Fruit fly (Drosophila melanogaster): ENCODE data around the gene Lgr4.
A peak's percentile ranks its signal among the peaks of the same experiment; 100 is the strongest.

The Lgr4 gene

dm6 chrX:13233811-13234737 is 45.1 kb upstream of the Lgr4 start (continued):
- TF ChIP-seq chinmo (GFP tag; IDR thresholded peaks at IDR 0.05; ENCODE audit: partially characterized antibody) (no peak), CG7786 (GFP tag; optimal IDR thresholded peaks at IDR 0.05) (peak; percentile 74), CG43689 (GFP tag; IDR thresholded peaks at IDR 0.05) (peak; percentile 57; the same call in 1 of the 2 replicates), CG32772 (GFP tag; IDR thresholded peaks at IDR 0.05) (peak; percentile 81), CG7745 (tag; optimal IDR thresholded peaks at IDR 0.05) (peak; percentile 44), CG6791 (GFP tag; IDR thresholded peaks at IDR 0.05; ENCODE audit: partially characterized antibody) (no peak), Max (GFP tag; optimal IDR thresholded peaks at IDR 0.05) (peak; percentile 75), CG13287 (GFP tag; IDR thresholded peaks at IDR 0.05; ENCODE audit: partially characterized antibody) (no peak), vvl (GFP tag; IDR thresholded peaks at IDR 0.05) (peak; percentile 95), Stat92E (GFP tag; optimal IDR thresholded peaks at IDR 0.05) (peak in 1 of 3 experiments; percentile 69), Tbp (GFP tag; optimal IDR thresholded peaks at IDR 0.05) (no peak), CG3163 (GFP tag; optimal IDR thresholded peaks at IDR 0.05) (peak; percentile 55), HmgD (GFP tag; optimal IDR thresholded peaks at IDR 0.05) (no peak), jing (GFP tag; optimal IDR thresholded peaks at IDR 0.05) (peak; percentile 66), CG9932 (GFP tag; IDR thresholded peaks at IDR 0.05) (peak; percentile 61), CG10321 (GFP tag; IDR thresholded peaks at IDR 0.05) (0 out of 2 replicates have a peak, but pooled peaks have one; percentile 22), ase (GFP tag; IDR thresholded peaks at IDR 0.05) (peak; percentile 68), CG17802 (tag; optimal IDR thresholded peaks at IDR 0.05) (peak; percentile 52), CG17328 (GFP tag; IDR thresholded peaks at IDR 0.05) (peak; percentile 90), ranshi (GFP tag; IDR thresholded peaks at IDR 0.05) (peak; percentile 78), Nf-YA (GFP tag; IDR thresholded peaks at IDR 0.05) (peak; percentile 47; the same call in 1 of the 2 replicates), ftz-f1 (GFP tag; optimal IDR thresholded peaks at IDR 0.05) (no peak), Vsx1 (GFP tag; optimal IDR thresholded peaks at IDR 0.05) (peak; percentile 35), Mrtf (GFP tag; IDR thresholded peaks at IDR 0.05) (peak; percentile 70), sc (optimal IDR thresholded peaks at IDR 0.05) (no peak), sc (GFP tag; optimal IDR thresholded peaks at IDR 0.05) (peak; percentile 77), CG11560 (tag; IDR thresholded peaks at IDR 0.05) (peak; percentile 58; the same call in 1 of the 3 replicates), abd-A (tag; optimal IDR thresholded peaks at IDR 0.05) (peak; percentile 17), CG10366 (GFP tag; IDR thresholded peaks at IDR 0.05) (peak; percentile 76), CG5245 (GFP tag; optimal IDR thresholded peaks at IDR 0.05) (peak; percentile 79), tup (GFP tag; optimal IDR thresholded peaks at IDR 0.05) (peak; percentile 38), trh (GFP tag; optimal IDR thresholded peaks at IDR 0.05) (peak; percentile 73), CG13424 (tag; optimal IDR thresholded peaks at IDR 0.05) (peak; percentile 83), Rx (GFP tag; IDR thresholded peaks at IDR 0.05) (peak; percentile 69; the same call in 1 of the 2 replicates), CG2678 (tag; optimal IDR thresholded peaks at IDR 0.05) (peak; percentile 87), Sox102F (GFP tag; optimal IDR thresholded peaks at IDR 0.05) (peak; percentile 74), odd (GFP tag; optimal IDR thresholded peaks at IDR 0.05) (peak; percentile 46), bcd (GFP tag; optimal IDR thresholded peaks at IDR 0.05) (peak; percentile 86), H15 (GFP tag; IDR thresholded peaks at IDR 0.05) (peak; percentile 67; the same call in 2 of the 3 replicates), HmgZ (tag; optimal IDR thresholded peaks at IDR 0.05) (peak; percentile 33), nerfin-2 (GFP tag; IDR thresholded peaks at IDR 0.05; ENCODE audit: partially characterized antibody) (no peak), CG14710 (tag; optimal IDR thresholded peaks at IDR 0.05) (peak; percentile 93), CG16815 (GFP tag; optimal IDR thresholded peaks at IDR 0.05) (peak; percentile 88), Ets65A (GFP tag) (peak; percentile 98), ac (GFP tag; optimal IDR thresholded peaks at IDR 0.05) (peak; percentile 84), ap (GFP tag; IDR thresholded peaks at IDR 0.05) (peak; percentile 62), CG10431 (GFP tag; optimal IDR thresholded peaks at IDR 0.05) (peak; percentile 29), lov (optimal IDR thresholded peaks at IDR 0.05) (no peak), lov (GFP tag; IDR thresholded peaks at IDR 0.05) (peak; percentile 89)

All from whole organism, embryonic.